Worm (Caenorhabditis elegans): Measurements from ENCODE around the gene Y53G8AR.6.
"Not testable (repeated sequence)": the region's sequence is repeated elsewhere in the genome, so short reads cannot be mapped to it uniquely, and the experiment has no call there.

Gene Y53G8AR.6

ce11 chrIII:3332736-3333135 lies 38.2 kb downstream of the Y53G8AR.6 start, which contains the start of gene Y53G8AR.1:
Y53G8AR.1 (plus strand) TSS chrIII:3333036.
- not testable (repeated sequence) for TF ChIP-seq nhr-90 (tag; optimal IDR thresholded peaks at IDR 0.05; ENCODE audit: poor library complexity); fkh-10 (GFP tag; optimal IDR thresholded peaks at IDR 0.05); nhr-11 (tag; optimal IDR thresholded peaks at IDR 0.05)

ce11 chrIII:3339317-3340016 lies 44.9 kb downstream of the Y53G8AR.6 start:
- no peak for TF ChIP-seq elt-2 (tag; optimal IDR thresholded peaks at IDR 0.05)
- no peak for TF ChIP-seq ces-1 (GFP tag; optimal IDR thresholded peaks at IDR 0.05)
- no peak for TF ChIP-seq zip-4 (GFP tag; optimal IDR thresholded peaks at IDR 0.05)
- no peak for TF ChIP-seq ztf-4 (tag; optimal IDR thresholded peaks at IDR 0.05)
- peak; percentile 80 for TF ChIP-seq lin-14 (GFP tag; optimal IDR thresholded peaks at IDR 0.05)
- peak; percentile 27 for TF ChIP-seq nhr-85 (tag)
- peak; percentile 97 for TF ChIP-seq blmp-1 (tag; optimal IDR thresholded peaks at IDR 0.05)
- peak; percentile 53 to 97 (median 82) for TF ChIP-seq elt-3 (tag; optimal IDR thresholded peaks at IDR 0.05)
- TF ChIP-seq pag-3 (tag; optimal IDR thresholded peaks at IDR 0.05; ENCODE audit: borderline replicate concordance, insufficient read depth): peak; percentile 21

- TF ChIP-seq ama-1 (optimal IDR thresholded peaks at IDR 0.05) (no peak), nhr-85 (tag) (peak; percentile 47), fkh-4 (tag; optimal IDR thresholded peaks at IDR 0.05; ENCODE audit: borderline replicate concordance) (peak; percentile 43), rnt-1 (tag; optimal IDR thresholded peaks at IDR 0.05) (no peak), dsc-1 (tag; optimal IDR thresholded peaks at IDR 0.05) (peak; percentile 85)
Observed at ce11 chrIII:3343463-3343862, 48.9 kb downstream of the Y53G8AR.6 start.

- TF ChIP-seq ceh-90 (tag; optimal IDR thresholded peaks at IDR 0.05): no peak
- no peak for TF ChIP-seq nhr-76 (tag; optimal IDR thresholded peaks at IDR 0.05)
Observed at ce11 chrIII:3344573-3344972, 50.0 kb downstream of the Y53G8AR.6 start, which contains the start of gene gei-1. gei-1 (plus strand) TSS chrIII:3344873.

ce11 chrIII:3345835-3346234 lies 51.3 kb downstream of the Y53G8AR.6 start:
- TF ChIP-seq lin-14 (GFP tag; optimal IDR thresholded peaks at IDR 0.05): peak; percentile 34
- no peak for TF ChIP-seq efl-1 (optimal IDR thresholded peaks at IDR 0.05)
- peak in 1 of 2 experiments; percentile 83 for TF ChIP-seq efl-1 (GFP tag; optimal IDR thresholded peaks at IDR 0.05 in 1 of 2)
- TF ChIP-seq nhr-85 (tag): peak; percentile 51
- TF ChIP-seq blmp-1 (tag; optimal IDR thresholded peaks at IDR 0.05): peak; percentile 69
- TF ChIP-seq unc-62 (GFP tag; optimal IDR thresholded peaks at IDR 0.05): no peak

ce11 chrIII:3346665-3347064 lies 52.1 kb downstream of the Y53G8AR.6 start:
- TF ChIP-seq blmp-1 (tag; optimal IDR thresholded peaks at IDR 0.05) (no peak), lin-15B (tag; optimal IDR thresholded peaks at IDR 0.05) (no peak), elt-2 (tag; optimal IDR thresholded peaks at IDR 0.05) (no peak), ceh-82 (tag; optimal IDR thresholded peaks at IDR 0.05) (no peak), lin-35 (GFP tag; optimal IDR thresholded peaks at IDR 0.05) (no peak), nhr-237 (tag; optimal IDR thresholded peaks at IDR 0.05) (no peak), lsy-2 (tag; optimal IDR thresholded peaks at IDR 0.05) (no peak), nhr-28 (tag; optimal IDR thresholded peaks at IDR 0.05) (no peak), ces-1 (GFP tag; optimal IDR thresholded peaks at IDR 0.05) (no peak), lin-39 (tag; optimal IDR thresholded peaks at IDR 0.05) (no peak), rnt-1 (tag; optimal IDR thresholded peaks at IDR 0.05) (no peak), vab-15 (tag; optimal IDR thresholded peaks at IDR 0.05) (no peak), egl-27 (tag; optimal IDR thresholded peaks at IDR 0.05) (no peak), nhr-20 (tag; optimal IDR thresholded peaks at IDR 0.05) (no peak), pax-3 (tag; optimal IDR thresholded peaks at IDR 0.05) (no peak), egl-13 (tag; optimal IDR thresholded peaks at IDR 0.05) (no peak), zag-1 (tag; optimal IDR thresholded peaks at IDR 0.05) (no peak), snu-23 (GFP tag; optimal IDR thresholded peaks at IDR 0.05) (no peak)

Data from whole organism, L1 larva.